Worm (Caenorhabditis elegans) whole organism, young adult: ENCODE results near the gene C28D4.4.

Experiments used
- ceh-100 ChIP-seq: fragments of 200-800 bp; sonication (Bioruptor generic); IDR thresholded peaks from 2 replicates; pipeline ENCODE4 v1.3.6; 2022; ENCODE audit warnings: missing genetic modification reagents, missing genetic modification characterization, missing compliant biosample characterization
- madf-8 ChIP-seq: fragments of 200-800 bp; sonication (Bioruptor generic); conservative IDR thresholded peaks from 2 replicates; pipeline ENCODE4 v1.3.6; 2022; ENCODE audit warnings: missing genetic modification reagents, missing genetic modification characterization, missing compliant biosample characterization

DNA sequence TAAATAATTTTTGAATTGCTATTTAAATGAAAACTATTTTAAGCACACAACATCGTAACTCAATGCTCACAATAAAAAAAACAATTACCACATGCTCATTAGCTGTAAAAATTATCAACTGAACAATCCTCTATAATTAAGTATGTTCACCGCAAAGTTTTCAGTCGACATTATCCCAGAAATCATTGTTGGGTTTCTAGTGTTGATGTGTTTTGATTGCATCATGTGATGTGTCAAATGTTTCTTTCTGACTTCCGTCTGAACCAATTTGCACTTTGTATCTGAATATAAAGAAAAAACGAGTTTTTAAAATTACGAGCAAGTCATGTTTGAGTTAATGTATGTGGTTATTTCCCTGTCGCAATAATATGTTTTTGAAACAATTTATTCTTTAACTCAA is 27.0 kb downstream of the C28D4.4 start:
- TF ChIP-seq ceh-100 (GFP tag; lab: Robert Waterston, UW) = no peak
- TF ChIP-seq madf-8 = no peak
